Worm (Caenorhabditis elegans) whole organism, L3 larva: ENCODE results near the gene ZK185.5.

ENCODE experiments used
- aly-2 ChIP-seq: fragments of 150-350 bp; optimal IDR thresholded peaks from 2 replicates; lab custom pipeline; 2014; ENCODE audit warnings: missing biosample characterization, missing genetic modification characterization
- elt-3 ChIP-seq, 3 experiments: fragments of 150-350 bp in 1 of 3; sonication (generic microtip) in 2 of 3; optimal IDR thresholded peaks; 2 replicates in 2 of 3; 4 replicates in 1 of 3; lab custom pipeline; 2014 to 2017; ENCODE audit warnings: missing biosample characterization in 3 of 3, missing genetic modification characterization in 3 of 3
- fos-1 ChIP-seq: fragments of 150-350 bp; optimal IDR thresholded peaks from 2 replicates; lab custom pipeline; 2014; ENCODE audit warnings: missing biosample characterization, missing genetic modification characterization
- nhr-25 ChIP-seq: sonication (generic microtip); optimal IDR thresholded peaks from 2 replicates; lab custom pipeline; 2017; ENCODE audit warnings: missing biosample characterization, missing genetic modification characterization

DNA sequence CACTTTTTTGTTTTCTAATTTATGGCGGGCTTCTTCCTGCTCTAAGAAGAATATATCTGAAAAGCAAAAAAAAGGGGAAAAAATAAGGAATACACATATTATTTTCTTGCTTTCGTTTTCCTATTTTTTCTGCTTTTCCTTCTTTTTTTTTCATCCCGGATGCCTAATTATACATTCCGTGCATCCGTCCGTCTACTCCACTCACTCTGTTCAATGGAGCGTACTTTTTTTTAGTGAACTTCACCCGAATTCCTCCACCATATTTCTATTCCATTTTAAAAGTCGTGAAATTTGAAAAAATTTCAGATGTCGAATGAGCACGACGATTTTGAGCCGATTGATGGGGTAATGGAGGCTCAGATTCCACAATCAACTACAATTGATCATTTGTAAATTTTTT lies 9.5 kb downstream of the ZK185.5 start, which contains the start of gene ZK185.2:
- no peak for TF ChIP-seq elt-3 (tag; optimal IDR thresholded peaks at IDR 0.05; lab: Kevin White, UChicago)
- no peak for TF ChIP-seq aly-2 (tag; lab: Kevin White, UChicago)
- TF ChIP-seq fos-1 (tag; lab: Kevin White, UChicago): no peak
- TF ChIP-seq nhr-25 (tag; lab: Kevin White, UChicago): no peak
